Worm (Caenorhabditis elegans): ENCODE measurements around the gene Y105C5A.13.

DNA sequence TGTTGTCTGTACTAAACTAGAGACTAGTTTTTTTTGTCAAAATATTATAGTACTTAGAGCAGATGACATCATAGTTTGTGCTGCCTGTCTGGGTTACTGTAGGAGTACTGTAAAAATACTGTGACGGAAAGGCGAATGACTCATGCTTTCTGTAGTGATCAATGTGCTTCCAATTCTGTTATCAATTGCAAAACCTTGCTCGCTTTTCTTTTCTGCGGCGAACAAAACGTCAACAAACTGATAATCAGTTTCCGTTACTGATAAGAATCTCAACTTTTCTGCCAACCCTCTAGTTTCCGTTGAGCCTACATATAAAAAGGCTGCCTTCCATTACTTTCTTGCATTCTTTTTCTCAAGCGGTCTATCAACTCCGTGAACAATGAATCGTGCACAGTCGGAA is at the start of gene Y105C5A.13:
- no peak for TF ChIP-seq blmp-1 (tag; optimal IDR thresholded peaks at IDR 0.05)
- no peak for TF ChIP-seq unc-62 (GFP tag; optimal IDR thresholded peaks at IDR 0.05)
- TF ChIP-seq nhr-12 (tag; optimal IDR thresholded peaks at IDR 0.05) = no peak
- no peak for TF ChIP-seq snpc-4 (tag; optimal IDR thresholded peaks at IDR 0.05)
- TF ChIP-seq lin-32 (GFP tag; optimal IDR thresholded peaks at IDR 0.05) = no peak
- no peak for TF ChIP-seq nhr-237 (tag; optimal IDR thresholded peaks at IDR 0.05)
- TF ChIP-seq bed-3 (GFP tag; optimal IDR thresholded peaks at IDR 0.05) = no peak
- no peak for TF ChIP-seq ztf-11 (tag; optimal IDR thresholded peaks at IDR 0.05)
- TF ChIP-seq unc-39 (tag; optimal IDR thresholded peaks at IDR 0.05) = no peak
- TF ChIP-seq tbx-8 (GFP tag; optimal IDR thresholded peaks at IDR 0.05) = no peak
- no peak for TF ChIP-seq pha-4 (tag; optimal IDR thresholded peaks at IDR 0.05)
- no peak for TF ChIP-seq elt-3 (tag; optimal IDR thresholded peaks at IDR 0.05)
- TF ChIP-seq nhr-76 (tag; optimal IDR thresholded peaks at IDR 0.05) = no peak

Data from whole organism, mixed stage, embryonic.